Worm (Caenorhabditis elegans): ENCODE data around the gene sucl-1.
A peak's percentile ranks its signal among the peaks of the same experiment; 100 is the strongest.

The sucl-1 gene

DNA sequence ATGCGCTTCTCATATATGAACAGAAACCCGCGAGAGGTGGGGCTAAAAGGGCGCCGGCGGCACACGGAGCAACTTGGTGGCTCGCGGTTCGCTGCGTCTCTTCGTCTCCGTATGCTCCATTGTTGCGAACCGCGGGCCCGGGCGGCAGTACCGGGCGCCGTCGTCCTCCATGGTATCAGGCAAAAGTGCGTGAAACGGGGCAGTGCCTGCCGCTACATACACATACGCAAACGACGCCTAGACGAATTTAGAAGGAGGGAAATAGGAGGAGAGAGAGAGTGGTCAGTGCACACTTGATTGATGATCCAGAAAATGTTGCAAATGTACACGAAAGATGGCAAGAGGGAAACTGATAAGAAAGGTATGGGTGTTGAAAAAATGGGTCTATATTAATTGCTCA, 9.3 kb upstream of the sucl-1 start (continued):
- TF ChIP-seq ceh-32 (tag; optimal IDR thresholded peaks at IDR 0.05; ENCODE audit: poor library complexity) (peak; percentile 8), pqm-1 (tag; optimal IDR thresholded peaks at IDR 0.05) (peak; percentile 22), ceh-20 (GFP tag; IDR thresholded peaks at IDR 0.05) (no peak), snpc-1.2 (GFP tag; IDR thresholded peaks at IDR 0.05) (no peak), aha-1 (tag) (peak; percentile 24), nhr-111 (GFP tag; optimal IDR thresholded peaks at IDR 0.05) (no peak), nhr-237 (tag; optimal IDR thresholded peaks at IDR 0.05) (no peak), ctbp-1 (GFP tag; IDR thresholded peaks at IDR 0.05) (no peak), zag-1 (tag; optimal IDR thresholded peaks at IDR 0.05) (no peak), lin-13 (GFP tag; optimal IDR thresholded peaks at IDR 0.05) (no peak), dmd-9 (GFP tag; IDR thresholded peaks at IDR 0.05) (no peak), unc-39 (tag; optimal IDR thresholded peaks at IDR 0.05) (no peak), T26A8.4 (GFP tag; IDR thresholded peaks at IDR 0.05) (peak; percentile 49; the same call in 1 of the 2 replicates), ama-1 (optimal IDR thresholded peaks at IDR 0.05) (no peak), hmg-1.1 (GFP tag; IDR thresholded peaks at IDR 0.05) (peak; percentile 60; the same call in 1 of the 2 replicates), php-3 (GFP tag; IDR thresholded peaks at IDR 0.05) (peak; percentile 70), zfp-2 (tag; optimal IDR thresholded peaks at IDR 0.05) (no peak), set-16 (GFP tag; IDR thresholded peaks at IDR 0.05) (peak; percentile 94), ZK337.2 (GFP tag; IDR thresholded peaks at IDR 0.05) (no peak), mep-1 (tag; optimal IDR thresholded peaks at IDR 0.05) (no peak), tra-1 (GFP tag; IDR thresholded peaks at IDR 0.05) (no peak), zip-11 (GFP tag; IDR thresholded peaks at IDR 0.05) (no peak), D1046.2 (GFP tag; IDR thresholded peaks at IDR 0.05) (peak; percentile 50; the same call in 1 of the 2 replicates), Y105C5A.15 (GFP tag; IDR thresholded peaks at IDR 0.05) (no peak), lsy-2 (tag; optimal IDR thresholded peaks at IDR 0.05) (peak in 1 of 2 experiments; percentile 3), ztf-11 (tag; optimal IDR thresholded peaks at IDR 0.05) (no peak), hif-1 (tag; optimal IDR thresholded peaks at IDR 0.05) (peak in 1 of 2 experiments; percentile 56), skn-1 (tag; optimal IDR thresholded peaks at IDR 0.05) (no peak), Y48G9A.11 (GFP tag; IDR thresholded peaks at IDR 0.05) (no peak), nhr-6 (tag; optimal IDR thresholded peaks at IDR 0.05) (no peak), ceh-44 (GFP tag; IDR thresholded peaks at IDR 0.05) (no peak), saeg-2 (GFP tag; IDR thresholded peaks at IDR 0.05) (no peak), daf-19 (GFP tag; conservative IDR thresholded peaks at IDR 0.05) (no peak), dve-1 (tag; optimal IDR thresholded peaks at IDR 0.05; ENCODE audit: insufficient read depth) (peak; percentile 21), F49E8.2 (tag; optimal IDR thresholded peaks at IDR 0.05; ENCODE audit: borderline replicate concordance) (no peak), lir-3 (tag; optimal IDR thresholded peaks at IDR 0.05) (no peak), gei-8 (GFP tag; optimal IDR thresholded peaks at IDR 0.05) (no peak), hlh-11 (tag; optimal IDR thresholded peaks at IDR 0.05) (peak; percentile 84), T20F7.1 (GFP tag; optimal IDR thresholded peaks at IDR 0.05) (no peak), ceh-28 (tag; optimal IDR thresholded peaks at IDR 0.05) (no peak), fos-1 (tag; optimal IDR thresholded peaks at IDR 0.05) (no peak), nhr-42 (GFP tag; IDR thresholded peaks at IDR 0.05) (no peak), R02D3.7 (tag; optimal IDR thresholded peaks at IDR 0.05) (no peak), fkh-10 (GFP tag; optimal IDR thresholded peaks at IDR 0.05) (no peak), egl-43 (GFP tag; IDR thresholded peaks at IDR 0.05) (no peak; the same call in 1 of the 2 replicates), nhr-10 (tag; optimal IDR thresholded peaks at IDR 0.05) (no peak), lin-29 (GFP tag; IDR thresholded peaks at IDR 0.05) (no peak), rbr-2 (tag; optimal IDR thresholded peaks at IDR 0.05) (peak; percentile 36), sdz-12 (GFP tag; optimal IDR thresholded peaks at IDR 0.05) (no peak), zfp-3 (GFP tag; conservative IDR thresholded peaks at IDR 0.05) (no peak), arid-1 (GFP tag; conservative IDR thresholded peaks at IDR 0.05) (peak; percentile 43; the same call in 1 of the 2 replicates), F10B5.3 (tag; optimal IDR thresholded peaks at IDR 0.05) (no peak), daf-8 (GFP tag; IDR thresholded peaks at IDR 0.05) (no peak)
